Worm (Caenorhabditis elegans) whole organism, L1 larva: ENCODE measurements around the gene F55C12.4.

Source experiments
- C16A3.4 ChIP-seq: fragments of 150-350 bp; optimal IDR thresholded peaks from 2 replicates; lab custom pipeline; 2014; ENCODE audit warnings: missing biosample characterization, missing genetic modification characterization
- C34B4.2 ChIP-seq: sonication (generic microtip); optimal IDR thresholded peaks from 2 replicates; lab custom pipeline; 2017; ENCODE audit warnings: mild to moderate bottlenecking, missing genetic modification characterization, missing compliant biosample characterization
- aly-2 ChIP-seq: fragments of 150-350 bp; optimal IDR thresholded peaks from 2 replicates; lab custom pipeline; 2014; ENCODE audit warnings: missing biosample characterization, missing genetic modification characterization
- blmp-1 ChIP-seq: fragments of 150-350 bp; optimal IDR thresholded peaks from 2 replicates; lab custom pipeline; 2014; ENCODE audit warnings: missing biosample characterization, missing genetic modification characterization
- ceh-63 ChIP-seq: fragments of 200-800 bp; sonication (Bioruptor generic); optimal IDR thresholded peaks from 2 replicates; lab custom pipeline; 2018; ENCODE audit warnings: mild to moderate bottlenecking, missing genetic modification characterization, missing compliant biosample characterization
- mep-1 ChIP-seq: fragments of 150-350 bp; optimal IDR thresholded peaks from 2 replicates; lab custom pipeline; 2014; ENCODE audit warnings: missing biosample characterization, missing genetic modification characterization
- nhr-11 ChIP-seq: fragments of 150-350 bp; optimal IDR thresholded peaks from 2 replicates; lab custom pipeline; 2014; ENCODE audit warnings: missing biosample characterization, missing genetic modification characterization
- nhr-28 ChIP-seq: fragments of 150-350 bp; optimal IDR thresholded peaks from 2 replicates; lab custom pipeline; 2014; ENCODE audit warnings: missing biosample characterization, missing genetic modification characterization
- nhr-77 ChIP-seq: fragments of 150-350 bp; optimal IDR thresholded peaks from 2 replicates; lab custom pipeline; 2014; ENCODE audit warnings: missing biosample characterization, missing genetic modification characterization
- sup-37 ChIP-seq: fragments of 200-800 bp; sonication (Bioruptor generic); optimal IDR thresholded peaks from 2 replicates; lab custom pipeline; 2018; ENCODE audit warnings: mild to moderate bottlenecking, missing genetic modification characterization, missing compliant biosample characterization
- tbx-2 ChIP-seq: sonication (generic microtip); optimal IDR thresholded peaks from 2 replicates; lab custom pipeline; 2016; ENCODE audit warnings: missing genetic modification characterization, missing compliant biosample characterization
- tlp-1 ChIP-seq: fragments of 150-350 bp; optimal IDR thresholded peaks from 2 replicates; lab custom pipeline; 2014; ENCODE audit warnings: missing biosample characterization, missing genetic modification characterization
- zag-1 ChIP-seq: fragments of 150-350 bp; optimal IDR thresholded peaks from 2 replicates; lab custom pipeline; 2014; ENCODE audit warnings: missing biosample characterization, missing genetic modification characterization
- ztf-11 ChIP-seq, 2 experiments: sonication (generic microtip); optimal IDR thresholded peaks; 2 replicates each; lab custom pipeline; 2016 to 2017; ENCODE audit warnings: missing genetic modification characterization in 2 of 2, missing biosample characterization in 1 of 2, missing compliant biosample characterization in 1 of 2

DNA sequence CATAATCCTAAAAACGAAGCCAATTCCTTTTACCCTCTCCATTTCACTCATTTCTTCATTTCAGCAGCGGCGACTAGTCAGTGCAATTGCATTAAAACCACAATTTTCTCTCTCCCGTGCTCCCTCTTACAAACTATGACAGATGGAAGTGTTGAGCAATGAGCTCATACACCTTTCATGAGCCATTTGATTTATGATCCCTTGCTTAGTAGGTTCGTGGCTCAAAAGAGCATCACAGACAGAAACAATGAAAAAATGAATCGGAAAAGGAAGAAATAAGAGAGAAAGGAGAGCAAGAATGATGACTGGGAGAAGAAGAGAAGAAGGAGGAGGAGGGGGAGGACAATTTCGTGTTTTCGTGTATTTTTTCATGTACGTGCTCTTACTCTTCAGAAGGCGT, 13.3 kb upstream of the F55C12.4 start:
- TF ChIP-seq ztf-11 (tag; optimal IDR thresholded peaks at IDR 0.05; lab: Kevin White, UChicago) = no peak
- TF ChIP-seq nhr-77 = no peak
- no peak for TF ChIP-seq zag-1
- no peak for TF ChIP-seq aly-2 (tag; lab: Kevin White, UChicago)
- no peak for TF ChIP-seq nhr-28 (tag; lab: Kevin White, UChicago)
- TF ChIP-seq tlp-1 = no peak
- no peak for TF ChIP-seq blmp-1 (tag; lab: Kevin White, UChicago)
- no peak for TF ChIP-seq sup-37 (GFP tag; lab: Kevin White, UChicago)
- TF ChIP-seq tbx-2 (tag; lab: Kevin White, UChicago) = no peak
- TF ChIP-seq C16A3.4 = no peak
- no peak for TF ChIP-seq nhr-11 (tag; lab: Kevin White, UChicago)
- TF ChIP-seq mep-1 (tag; lab: Kevin White, UChicago) = no peak
- TF ChIP-seq C34B4.2 = no peak
- TF ChIP-seq ceh-63 = no peak
